Worm (Caenorhabditis elegans) whole organism, mixed stage, embryonic: ENCODE results near the gene F44E5.5.

Experiments
- pha-4 ChIP-seq: fragments of 150-350 bp; optimal IDR thresholded peaks from 2 replicates; lab custom pipeline; 2018; ENCODE audit warnings: missing biosample characterization, missing genetic modification reagents, missing genetic modification characterization
- snpc-4 ChIP-seq: fragments of 150-350 bp; optimal IDR thresholded peaks from 2 replicates; lab custom pipeline; 2014; ENCODE audit warnings: missing biosample characterization, missing genetic modification characterization
- sptf-1 ChIP-seq: sonication (generic microtip); optimal IDR thresholded peaks from 2 replicates; lab custom pipeline; 2017; ENCODE audit warnings: mild to moderate bottlenecking, missing genetic modification characterization, moderate library complexity, missing compliant biosample characterization
- ztf-11 ChIP-seq: fragments of 150-350 bp; optimal IDR thresholded peaks from 2 replicates; lab custom pipeline; 2014; ENCODE audit warnings: missing biosample characterization, missing genetic modification characterization

- TF ChIP-seq pha-4 (tag; lab: Kevin White, UChicago) (no peak), ztf-11 (tag; lab: Kevin White, UChicago) (no peak), sptf-1 (no peak), snpc-4 (tag; lab: Kevin White, UChicago) (no peak)
These were observed 44.7 kb upstream of the F44E5.5 start for ce11 chrII:11714728-11715127.
